Worm (Caenorhabditis elegans) whole organism, midembryonic: ENCODE data around the gene EGAP9.3.

Source experiments
- T22C8.4 ChIP-seq: fragments of 200-800 bp; sonication (Bioruptor generic); IDR thresholded peaks from 2 replicates; pipeline ENCODE4 v1.3.6; 2022; ENCODE audit warnings: missing genetic modification characterization, missing compliant biosample characterization
- cog-1 ChIP-seq: sonication (generic microtip); optimal IDR thresholded peaks from 2 replicates; lab custom pipeline; 2016; ENCODE audit warnings: missing genetic modification characterization, missing compliant biosample characterization
- med-1 ChIP-seq: sonication (generic microtip); optimal IDR thresholded peaks from 2 replicates; lab custom pipeline; 2017; ENCODE audit warnings: missing genetic modification characterization, mild to moderate bottlenecking, missing compliant biosample characterization, antibody characterized with exemption, missing genetic modification reagents; ENCODE audit not compliant: insufficient read depth
- tab-1 ChIP-seq: fragments of 200-800 bp; sonication (Bioruptor generic); IDR thresholded peaks from 2 replicates; pipeline ENCODE4 v1.3.6; 2022; ENCODE audit warnings: missing genetic modification characterization, missing compliant biosample characterization
- ztf-23 ChIP-seq: fragments of 200-800 bp; sonication (Bioruptor generic); IDR thresholded peaks from 2 replicates; pipeline ENCODE4 v1.3.6; 2022; ENCODE audit warnings: missing genetic modification reagents, missing genetic modification characterization, missing compliant biosample characterization
- ztf-29 ChIP-seq: fragments of 200-800 bp; sonication (Bioruptor generic); IDR thresholded peaks from 2 replicates; pipeline ENCODE4 v1.3.6; 2022; ENCODE audit warnings: missing genetic modification reagents, missing genetic modification characterization, missing compliant biosample characterization

- no peak for TF ChIP-seq cog-1 (tag; lab: Kevin White, UChicago)
- no peak for TF ChIP-seq ztf-29 (GFP tag; lab: Robert Waterston, UW)
- no peak for TF ChIP-seq med-1
- TF ChIP-seq T22C8.4, result no peak
- no peak for TF ChIP-seq tab-1 (GFP tag; lab: Robert Waterston, UW)
- TF ChIP-seq ztf-23 (GFP tag; lab: Robert Waterston, UW), result no peak
Measured at ce11 chrV:6621894-6622293, 42.0 kb upstream of the EGAP9.3 start, which contains the start of gene nhr-37.
